Fruit fly (Drosophila melanogaster) whole organism, wandering third instar larva: ENCODE results near the gene CG5664.

Experiments used
- Abd-B ChIP-seq: fragments of >200 bp; optimal IDR thresholded peaks from 2 replicates; lab custom pipeline; 2017; ENCODE audit warnings: missing biosample characterization, missing genetic modification characterization
- CG32264 ChIP-seq: fragments of 200-800 bp; sonication (Bioruptor generic); optimal IDR thresholded peaks from 2 replicates; lab custom pipeline; 2016; ENCODE audit warnings: missing biosample characterization, missing genetic modification characterization
- CG9705 ChIP-seq: fragments of 200-800 bp; sonication (Bioruptor generic); optimal IDR thresholded peaks from 2 replicates; lab custom pipeline; 2018; ENCODE audit warnings: missing biosample characterization, mild to moderate bottlenecking, missing genetic modification characterization
- CrebA ChIP-seq: fragments of 200-800 bp; sonication (Bioruptor generic); optimal IDR thresholded peaks from 2 replicates; lab custom pipeline; 2016; ENCODE audit warnings: missing biosample characterization, mild to moderate bottlenecking, missing genetic modification characterization, borderline replicate concordance
- Dfd ChIP-seq: fragments of >200 bp; optimal IDR thresholded peaks from 2 replicates; lab custom pipeline; 2017; ENCODE audit warnings: missing biosample characterization, missing genetic modification characterization
- Dif ChIP-seq: fragments of 200-275, 200-300 bp; sonication (Bioruptor generic); optimal IDR thresholded peaks from 2 replicates; lab custom pipeline; 2018; ENCODE audit warnings: missing biosample characterization, missing genetic modification characterization; ENCODE audit not compliant: partially characterized antibody
- GATAd ChIP-seq: sonication (Bioruptor generic); optimal IDR thresholded peaks from 2 replicates; lab custom pipeline; 2016; ENCODE audit warnings: missing biosample characterization, missing genetic modification characterization
- Hnf4 ChIP-seq: fragments of 200-800 bp; sonication (Bioruptor generic); optimal IDR thresholded peaks from 2 replicates; lab custom pipeline; 2016; ENCODE audit warnings: missing biosample characterization, mild to moderate bottlenecking, missing genetic modification characterization
- Hr78 ChIP-seq: fragments of >200 bp; optimal IDR thresholded peaks from 2 replicates; lab custom pipeline; 2017; ENCODE audit warnings: missing biosample characterization, missing genetic modification characterization
- Hr83 ChIP-seq: fragments of 200-300 bp; sonication (Bioruptor generic); optimal IDR thresholded peaks from 2 replicates; lab custom pipeline; 2016; ENCODE audit warnings: missing biosample characterization, mild to moderate bottlenecking, missing genetic modification characterization, moderate library complexity; ENCODE audit not compliant: poor library complexity, severe bottlenecking
- Jra ChIP-seq: sonication (Bioruptor generic); optimal IDR thresholded peaks from 2 replicates; lab custom pipeline; 2016; ENCODE audit warnings: missing biosample characterization, missing genetic modification characterization
- Mio ChIP-seq: sonication (Bioruptor generic); optimal IDR thresholded peaks from 2 replicates; lab custom pipeline; 2016; ENCODE audit warnings: missing biosample characterization, missing genetic modification characterization
- Myc ChIP-seq: fragments of >200 bp; optimal IDR thresholded peaks from 2 replicates; lab custom pipeline; 2017
- N ChIP-seq: fragments of >200 bp; optimal IDR thresholded peaks from 2 replicates; lab custom pipeline; 2018; ENCODE audit warnings: missing biosample characterization, missing external identifiers, missing genetic modification characterization
- OdsH ChIP-seq: fragments of 200-800 bp; sonication (Bioruptor generic); optimal IDR thresholded peaks from 2 replicates; lab custom pipeline; 2016; ENCODE audit warnings: missing biosample characterization, mild to moderate bottlenecking, missing genetic modification characterization
- Rel ChIP-seq, 2 experiments: fragments of 200-800 bp; sonication (Bioruptor generic) in 1 of 2; optimal IDR thresholded peaks; 2 replicates in 1 of 2; 3 replicates in 1 of 2; lab custom pipeline; 2016 to 2019; ENCODE audit warnings: mild to moderate bottlenecking in 2 of 2, missing biosample characterization in 2 of 2, missing genetic modification characterization in 2 of 2, moderate library complexity in 1 of 2
- Sp1 ChIP-seq: fragments of 200-800 bp; sonication (Bioruptor generic); optimal IDR thresholded peaks from 3 replicates; lab custom pipeline; 2019; ENCODE audit warnings: missing biosample characterization, mild to moderate bottlenecking, missing genetic modification characterization, moderate library complexity
- Vsx2 ChIP-seq: fragments of 200-300, 225-300 bp; sonication (Bioruptor generic); optimal IDR thresholded peaks from 2 replicates; lab custom pipeline; 2018; ENCODE audit warnings: missing biosample characterization, missing genetic modification characterization; ENCODE audit not compliant: partially characterized antibody
- br ChIP-seq: fragments of 200-800 bp; sonication (Bioruptor generic); optimal IDR thresholded peaks from 2 replicates; lab custom pipeline; 2016; ENCODE audit warnings: missing biosample characterization, missing genetic modification characterization
- brk ChIP-seq: fragments of 200-800 bp; sonication (Bioruptor generic); optimal IDR thresholded peaks from 2 replicates; lab custom pipeline; 2016; ENCODE audit warnings: missing biosample characterization, mild to moderate bottlenecking, missing genetic modification characterization
- dl ChIP-seq, 2 experiments: fragments of 175-275, 200-275 bp in 1 of 2; fragments of 200-275 bp in 1 of 2; sonication (Bioruptor generic); optimal IDR thresholded peaks; lab custom pipeline; 2018; ENCODE audit warnings: mild to moderate bottlenecking in 2 of 2, missing biosample characterization in 2 of 2, missing genetic modification characterization in 2 of 2, moderate library complexity in 2 of 2; ENCODE audit not compliant: partially characterized antibody in 2 of 2, insufficient read depth in 1 of 2
- dmrt93B ChIP-seq: fragments of 200-800 bp; sonication (Bioruptor generic); optimal IDR thresholded peaks from 2 replicates; lab custom pipeline; 2018; ENCODE audit warnings: missing biosample characterization, mild to moderate bottlenecking, missing genetic modification characterization
- dsf ChIP-seq: sonication (Bioruptor generic); optimal IDR thresholded peaks from 2 replicates; lab custom pipeline; 2016; ENCODE audit warnings: missing biosample characterization, missing genetic modification characterization, borderline replicate concordance
- ey ChIP-seq: fragments of 200-800 bp; sonication (Bioruptor generic); optimal IDR thresholded peaks from 2 replicates; lab custom pipeline; 2016; ENCODE audit warnings: missing biosample characterization, missing genetic modification characterization
- foxo ChIP-seq, 2 experiments: fragments of 200-800 bp; sonication (Bioruptor generic); optimal IDR thresholded peaks; 2 replicates in 1 of 2; 3 replicates in 1 of 2; lab custom pipeline; 2016 to 2017; ENCODE audit warnings: missing biosample characterization in 2 of 2, missing genetic modification characterization in 2 of 2
- fru ChIP-seq: fragments of 200-800 bp; sonication (Bioruptor generic); optimal IDR thresholded peaks from 3 replicates; lab custom pipeline; 2016; ENCODE audit warnings: missing biosample characterization, mild to moderate bottlenecking, missing genetic modification characterization
- h ChIP-seq: fragments of 200-800 bp; sonication (Bioruptor generic); optimal IDR thresholded peaks from 3 replicates; lab custom pipeline; 2016; ENCODE audit warnings: missing biosample characterization, mild to moderate bottlenecking, missing genetic modification characterization
- jim ChIP-seq: fragments of 175-275, 200-325 bp; sonication (Bioruptor generic); optimal IDR thresholded peaks from 2 replicates; lab custom pipeline; 2016; ENCODE audit warnings: missing biosample characterization, mild to moderate bottlenecking, missing genetic modification characterization
- lola ChIP-seq: fragments of >200 bp; optimal IDR thresholded peaks from 2 replicates; lab custom pipeline; 2017; ENCODE audit warnings: missing biosample characterization, missing genetic modification characterization
- psq ChIP-seq: fragments of 200-800 bp; sonication (Bioruptor generic); optimal IDR thresholded peaks from 3 replicates; lab custom pipeline; 2017; ENCODE audit warnings: missing biosample characterization, mild to moderate bottlenecking, missing genetic modification characterization, moderate library complexity
- rgr ChIP-seq: fragments of 200-800 bp; sonication (Bioruptor generic); optimal IDR thresholded peaks from 3 replicates; lab custom pipeline; 2016; ENCODE audit warnings: missing biosample characterization, mild to moderate bottlenecking, missing genetic modification characterization
- sage ChIP-seq: fragments of 200-800 bp; sonication (Bioruptor generic); optimal IDR thresholded peaks from 2 replicates; lab custom pipeline; 2016; ENCODE audit warnings: missing biosample characterization, mild to moderate bottlenecking, missing genetic modification characterization
- sv ChIP-seq: fragments of 200-800 bp; sonication (Bioruptor generic); optimal IDR thresholded peaks from 3 replicates; lab custom pipeline; 2016; ENCODE audit warnings: missing biosample characterization, missing genetic modification characterization
- tai ChIP-seq: sonication (Bioruptor generic); optimal IDR thresholded peaks from 2 replicates; lab custom pipeline; 2016; ENCODE audit warnings: missing biosample characterization, missing genetic modification characterization
- usp ChIP-seq: fragments of >200 bp; optimal IDR thresholded peaks from 2 replicates; lab custom pipeline; 2017; ENCODE audit warnings: missing biosample characterization, missing genetic modification characterization
- woc ChIP-seq: sonication (Bioruptor generic); optimal IDR thresholded peaks from 2 replicates; lab custom pipeline; 2016; ENCODE audit warnings: missing biosample characterization, mild to moderate bottlenecking, missing genetic modification characterization

CG5664 gene

dm6 chr3L:21445704-21446103, 4.5 kb upstream of the CG5664 start, which contains the start of gene Syx7 (continued):
- TF ChIP-seq Hr78 (GFP tag; lab: Kevin White, UChicago) = no peak
- no peak for TF ChIP-seq foxo (GFP tag; optimal IDR thresholded peaks at IDR 0.05; lab: Kevin White, UChicago)
- peak; percentile 35 for TF ChIP-seq Hnf4 (GFP tag; lab: Kevin White, UChicago)
- no peak for TF ChIP-seq CG32264

- TF ChIP-seq Hr83 (GFP tag; lab: Kevin White, UChicago) = no peak
- TF ChIP-seq Sp1 = no peak
- no peak for TF ChIP-seq fru
- TF ChIP-seq, all 38 proteins: peak for 0
Measured at dm6 chr3L:21444719-21445118, 3.6 kb upstream of the CG5664 start, which contains the start of gene Alp1. Gene Alp1, minus strand, starts transcription at chr3L:21444819.

dm6 chr3L:21436089-21436488, 5.1 kb downstream of the CG5664 start:
- TF ChIP-seq Dfd (GFP tag; lab: Kevin White, UChicago) (peak; percentile 91), CrebA (GFP tag; lab: Kevin White, UChicago) (no peak)

dm6 chr3L:21433744-21434384, 7.3 kb downstream of the CG5664 start:
- TF ChIP-seq sv (GFP tag; lab: Kevin White, UChicago) (no peak), woc (GFP tag; lab: Kevin White, UChicago) (no peak), CG32264 (no peak), Dif (GFP tag; lab: Kevin White, UChicago) (no peak), Hr83 (GFP tag; lab: Kevin White, UChicago) (no peak), ey (GFP tag; lab: Kevin White, UChicago) (no peak), Dfd (GFP tag; lab: Kevin White, UChicago) (no peak), Jra (GFP tag; lab: Kevin White, UChicago) (no peak), OdsH (GFP tag; lab: Kevin White, UChicago) (peak; percentile 7), GATAd (GFP tag; lab: Kevin White, UChicago) (no peak), CG9705 (GFP tag; lab: Kevin White, UChicago) (no peak), dl (GFP tag; optimal IDR thresholded peaks at IDR 0.05; lab: Kevin White, UChicago; ENCODE audit: insufficient read depth in 1 of 2, partially characterized antibody in 2 of 2) (peak in 1 of 2 experiments; percentile 0), Mio (GFP tag; lab: Kevin White, UChicago) (no peak), Rel (GFP tag; optimal IDR thresholded peaks at IDR 0.05; lab: Kevin White, UChicago) (no peak), Rel (tag; optimal IDR thresholded peaks at IDR 0.05; lab: Kevin White, UChicago) (peak; percentile 39), Vsx2 (GFP tag; lab: Kevin White, UChicago) (no peak), usp (GFP tag; lab: Kevin White, UChicago) (no peak), lola (GFP tag; lab: Kevin White, UChicago) (no peak)
- TF ChIP-seq, all 38 proteins: peak for 3

dm6 chr3L:21433098-21433497, 8.1 kb downstream of the CG5664 start, which contains the start of the genes barc and Aef1:
Gene barc, minus strand, starts transcription at chr3L:21433134.
Gene Aef1, plus strand, starts transcription at chr3L:21433422.
- TF ChIP-seq woc (GFP tag; lab: Kevin White, UChicago) = peak; percentile 93
- TF ChIP-seq br = peak; percentile 83
- no peak for TF ChIP-seq Abd-B (GFP tag; lab: Kevin White, UChicago)
- TF ChIP-seq tai (GFP tag; lab: Kevin White, UChicago) = no peak
- no peak for TF ChIP-seq usp (GFP tag; lab: Kevin White, UChicago)
- no peak for TF ChIP-seq Dfd (GFP tag; lab: Kevin White, UChicago)
- no peak for TF ChIP-seq CrebA (GFP tag; lab: Kevin White, UChicago)
- TF ChIP-seq dl (GFP tag; optimal IDR thresholded peaks at IDR 0.05; lab: Kevin White, UChicago; ENCODE audit: insufficient read depth in 1 of 2, partially characterized antibody in 2 of 2) = no peak
- no peak for TF ChIP-seq Hr78 (GFP tag; lab: Kevin White, UChicago)
- no peak for TF ChIP-seq Hnf4 (GFP tag; lab: Kevin White, UChicago)
- TF ChIP-seq Hr83 (GFP tag; lab: Kevin White, UChicago) = peak; percentile 35
- TF ChIP-seq Mio (GFP tag; lab: Kevin White, UChicago) = peak; percentile 16
- TF ChIP-seq foxo (GFP tag; optimal IDR thresholded peaks at IDR 0.05; lab: Kevin White, UChicago) = peak in 1 of 2 experiments; percentile 91
- peak; percentile 36 for TF ChIP-seq dsf (GFP tag; lab: Kevin White, UChicago)
- TF ChIP-seq rgr (GFP tag; lab: Kevin White, UChicago) = peak; percentile 88
- TF ChIP-seq Jra (GFP tag; lab: Kevin White, UChicago) = no peak
- TF ChIP-seq sage (GFP tag; lab: Kevin White, UChicago) = no peak
- peak; percentile 88 for TF ChIP-seq ey (GFP tag; lab: Kevin White, UChicago)
- peak; percentile 85 for TF ChIP-seq dmrt93B (GFP tag; lab: Kevin White, UChicago)
- TF ChIP-seq Myc (lab: Kevin White, UChicago) = peak; percentile 17
- TF ChIP-seq h (GFP tag; lab: Kevin White, UChicago) = peak; percentile 90
- TF ChIP-seq Vsx2 (GFP tag; lab: Kevin White, UChicago) = no peak
- no peak for TF ChIP-seq N (GFP tag; lab: Kevin White, UChicago)
- TF ChIP-seq brk (GFP tag; lab: Kevin White, UChicago) = no peak
- peak; percentile 79 for TF ChIP-seq sv (GFP tag; lab: Kevin White, UChicago)
- TF ChIP-seq Sp1 = peak; percentile 73
- no peak for TF ChIP-seq jim (GFP tag; lab: Kevin White, UChicago)
- TF ChIP-seq psq (GFP tag; lab: Kevin White, UChicago) = peak; percentile 81
- TF ChIP-seq fru = peak; percentile 84
- peak; percentile 77 for TF ChIP-seq CG9705 (GFP tag; lab: Kevin White, UChicago)
- peak; percentile 74 for TF ChIP-seq GATAd (GFP tag; lab: Kevin White, UChicago)
- TF ChIP-seq Dif (GFP tag; lab: Kevin White, UChicago) = no peak
- peak; percentile 82 for TF ChIP-seq OdsH (GFP tag; lab: Kevin White, UChicago)
